Worm (Caenorhabditis elegans) whole organism, dauer: Measurements from ENCODE around the gene daam-1.

Experiments
- unc-62 ChIP-seq: sonication (generic microtip); optimal IDR thresholded peaks from 2 replicates; lab custom pipeline; 2017; ENCODE audit warnings: missing biosample characterization, missing genetic modification reagents, missing genetic modification characterization

daam-1 gene

ce11 chrV:53286-53685 is 30.3 kb downstream of the daam-1 start:
- no peak for TF ChIP-seq unc-62

ce11 chrV:48622-49021 is 35.0 kb downstream of the daam-1 start, which contains the start of gene B0348.1:
TSS of gene B0348.1 (plus strand) at chrV:48922.
- no peak for TF ChIP-seq unc-62

DNA sequence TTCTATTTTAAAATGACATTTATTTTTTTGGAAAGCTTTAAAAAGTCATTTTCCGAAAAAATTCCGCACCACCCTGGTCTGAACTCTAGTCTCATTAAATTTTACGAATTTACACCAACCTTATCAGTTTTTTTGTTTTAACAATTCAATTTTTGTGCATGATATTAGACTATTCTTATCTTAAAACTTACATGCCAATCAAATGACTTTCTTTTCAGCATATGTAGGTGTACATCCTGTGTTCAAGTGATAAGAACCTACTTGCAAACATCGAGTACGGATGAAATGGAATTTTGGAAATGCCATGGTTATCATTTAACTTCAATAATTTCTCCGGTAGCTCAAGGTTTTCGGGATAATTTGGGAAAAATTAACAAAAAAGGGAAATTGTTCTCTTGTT is 35.8 kb downstream of the daam-1 start:
- no peak for TF ChIP-seq unc-62

ce11 chrV:45010-45409 is 38.6 kb downstream of the daam-1 start, which contains the start of gene B0348.2:
TSS of gene B0348.2 (plus strand) at chrV:45310.
- TF ChIP-seq unc-62: no peak

ce11 chrV:44026-44425 is 39.6 kb downstream of the daam-1 start:
- TF ChIP-seq unc-62: no peak

- TF ChIP-seq unc-62: no peak
Observed at ce11 chrV:43070-43469, 40.6 kb downstream of the daam-1 start.

- TF ChIP-seq unc-62: no peak
Observed at ce11 chrV:37729-38128, 45.9 kb downstream of the daam-1 start.

DNA sequence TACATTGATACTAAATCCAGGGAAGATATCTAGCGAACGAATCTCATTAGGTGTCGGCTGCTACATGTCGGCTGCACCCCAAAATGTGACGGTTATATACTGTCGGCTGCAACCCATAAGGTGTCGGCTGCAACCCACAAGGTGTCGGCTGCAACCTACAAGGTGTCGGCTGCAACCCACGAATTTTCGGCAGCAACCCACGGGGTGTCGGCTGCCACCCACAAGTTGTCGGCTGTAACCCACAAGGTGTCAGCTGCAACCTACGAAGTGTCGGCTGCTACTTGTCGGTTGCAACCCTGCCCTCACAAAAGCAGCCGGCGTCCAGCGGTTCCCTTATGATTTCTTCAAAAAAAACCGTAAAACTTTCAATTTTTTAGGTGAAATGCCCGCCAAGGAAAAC is 53.8 kb downstream of the daam-1 start:
- TF ChIP-seq unc-62: no peak

DNA sequence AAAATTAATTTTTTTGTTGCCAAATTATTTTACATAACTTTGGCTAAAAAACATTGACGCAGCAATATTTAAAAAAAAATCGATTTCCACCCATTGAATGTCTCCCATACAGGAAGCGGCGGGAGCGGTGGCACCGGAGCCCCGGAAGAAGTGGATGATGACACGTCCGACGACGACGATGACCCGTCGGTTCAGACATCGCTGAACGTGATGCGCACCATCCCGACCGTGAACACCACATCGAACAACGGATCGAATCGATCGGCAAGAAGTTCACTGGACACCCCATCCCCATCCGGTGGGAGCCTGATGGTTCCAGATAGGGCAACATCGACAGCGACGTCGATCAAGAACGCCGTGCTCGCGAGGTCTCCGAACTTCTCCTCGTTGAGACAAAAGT is 55.4 kb downstream of the daam-1 start:
- no peak for TF ChIP-seq unc-62

DNA sequence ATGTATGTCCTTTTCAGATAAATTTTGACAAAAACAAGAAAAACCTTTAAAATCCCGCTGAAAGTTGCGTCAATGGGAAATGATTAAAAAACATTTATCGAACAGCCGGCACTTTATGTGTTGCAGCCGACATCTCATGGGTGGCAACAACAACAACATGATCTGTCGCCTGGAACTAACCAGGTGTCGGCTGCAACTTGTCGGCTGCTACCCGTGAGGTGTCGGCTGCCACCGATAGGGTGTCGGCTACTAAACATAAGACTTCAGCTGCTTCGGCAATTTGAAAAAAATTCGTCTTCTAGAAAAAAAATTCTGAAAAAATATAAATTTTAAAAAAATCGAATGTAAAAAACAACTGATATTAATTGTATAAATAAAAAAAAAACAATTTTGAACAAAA is 56.0 kb downstream of the daam-1 start:
- no peak for TF ChIP-seq unc-62

DNA sequence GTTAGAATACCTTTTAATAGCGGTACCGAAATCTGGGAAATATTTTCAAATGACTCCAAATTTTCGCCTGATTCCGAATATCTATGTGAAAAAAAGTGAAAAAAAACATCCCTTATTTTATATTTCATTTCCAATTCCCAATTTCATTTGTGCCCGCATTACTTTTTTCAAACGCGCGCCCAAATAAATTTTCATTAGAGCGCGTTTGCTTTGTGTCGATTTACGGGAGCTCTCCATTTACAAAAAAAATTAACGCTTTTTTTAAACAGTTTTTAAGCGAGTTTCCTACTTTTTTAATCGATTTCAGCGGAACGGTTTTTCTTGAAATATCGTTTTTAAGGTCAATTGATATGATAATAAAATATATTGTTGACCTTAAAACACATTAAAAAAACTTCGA is 59.5 kb downstream of the daam-1 start:
- TF ChIP-seq unc-62: no peak

DNA sequence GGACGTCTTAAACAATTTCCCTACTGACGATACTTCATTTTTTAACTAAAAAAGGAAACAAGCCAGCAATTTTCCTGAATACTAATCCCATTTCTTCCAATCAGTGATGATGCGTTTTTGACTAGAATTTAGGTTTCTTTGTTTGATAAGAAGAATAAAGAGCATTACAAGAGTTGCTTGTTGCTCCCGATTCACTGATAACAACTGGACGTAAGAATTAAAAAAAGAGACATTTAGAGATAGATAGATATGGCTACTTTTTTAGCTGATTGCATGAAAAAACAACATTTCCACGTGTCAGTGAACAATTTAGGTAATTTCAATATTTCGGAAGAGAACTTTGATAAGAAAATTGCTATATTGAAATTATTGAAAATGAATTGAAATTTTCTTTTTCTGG is 61.8 kb downstream of the daam-1 start:
- TF ChIP-seq unc-62: no peak

- TF ChIP-seq unc-62: no peak
Observed at ce11 chrV:20518-20917, 63.1 kb downstream of the daam-1 start, which contains the start of gene egl-8. TSS of gene egl-8 (plus strand) at chrV:20818.

- no peak for TF ChIP-seq unc-62
Observed at ce11 chrV:16067-16845, 67.4 kb downstream of the daam-1 start.
